Worm (Caenorhabditis elegans) whole organism, young adult: ENCODE data around the gene F18G5.6.

Source experiments
- B0019.2 ChIP-seq: fragments of 200-800 bp; sonication (Bioruptor generic); conservative IDR thresholded peaks from 2 replicates; pipeline ENCODE4 v1.3.6; 2022; ENCODE audit warnings: missing genetic modification reagents, missing genetic modification characterization, missing compliant biosample characterization
- B0336.3 ChIP-seq: fragments of 200-800 bp; sonication (Bioruptor generic); IDR thresholded peaks from 2 replicates; pipeline ENCODE4 v1.3.6; 2022; ENCODE audit warnings: missing genetic modification characterization, missing compliant biosample characterization
- C17E4.6 ChIP-seq: fragments of 200-800 bp; sonication (Bioruptor generic); IDR thresholded peaks from 2 replicates; pipeline ENCODE4 v1.3.6; 2022; ENCODE audit warnings: missing genetic modification reagents, missing genetic modification characterization, missing compliant biosample characterization
- F39B2.1 ChIP-seq: fragments of 200-800 bp; sonication (Bioruptor generic); IDR thresholded peaks from 2 replicates; pipeline ENCODE4 v1.3.6; 2022; ENCODE audit warnings: missing genetic modification reagents, missing genetic modification characterization, missing compliant biosample characterization
- F52B5.7 ChIP-seq: sonication (generic microtip); optimal IDR thresholded peaks from 2 replicates; lab custom pipeline; 2016; ENCODE audit warnings: mild to moderate bottlenecking, missing genetic modification characterization, missing compliant biosample characterization
- F55B11.4 ChIP-seq: sonication (generic microtip); optimal IDR thresholded peaks from 2 replicates; lab custom pipeline; 2016; ENCODE audit warnings: missing compliant biosample characterization, missing genetic modification characterization, borderline replicate concordance; ENCODE audit not compliant: insufficient read depth
- Y53F4B.3 ChIP-seq: fragments of 200-800 bp; sonication (Bioruptor generic); IDR thresholded peaks from 2 replicates; pipeline ENCODE4 v1.3.6; 2022; ENCODE audit warnings: missing genetic modification reagents, missing genetic modification characterization, missing compliant biosample characterization
- Y56A3A.18 ChIP-seq: fragments of 200-800 bp; sonication (Bioruptor generic); IDR thresholded peaks from 2 replicates; pipeline ENCODE4 v1.3.6; 2022; ENCODE audit warnings: missing genetic modification reagents, missing genetic modification characterization, missing compliant biosample characterization
- Y79H2A.3 ChIP-seq: fragments of 200-800 bp; sonication (Bioruptor generic); conservative IDR thresholded peaks from 2 replicates; pipeline ENCODE4 v1.3.6; 2022; ENCODE audit warnings: missing genetic modification reagents, missing genetic modification characterization, missing compliant biosample characterization
- attf-3 ChIP-seq: fragments of 200-800 bp; sonication (Bioruptor generic); conservative IDR thresholded peaks from 2 replicates; pipeline ENCODE4 v1.3.6; 2022; ENCODE audit warnings: missing genetic modification reagents, missing genetic modification characterization, missing compliant biosample characterization
- attf-6 ChIP-seq: fragments of 200-800 bp; sonication (Bioruptor generic); IDR thresholded peaks from 2 replicates; pipeline ENCODE4 v1.3.6; 2022; ENCODE audit warnings: missing genetic modification reagents, missing genetic modification characterization, missing compliant biosample characterization
- bed-2 ChIP-seq: fragments of 200-800 bp; sonication (Bioruptor generic); IDR thresholded peaks from 2 replicates; pipeline ENCODE4 v1.3.6; 2022; ENCODE audit warnings: missing genetic modification reagents, missing genetic modification characterization, missing compliant biosample characterization
- cebp-1 ChIP-seq, 2 experiments: fragments of 200-800 bp in 1 of 2; sonication (Bioruptor generic) in 1 of 2; sonication (generic microtip) in 1 of 2; IDR thresholded peaks in 1 of 2; optimal IDR thresholded peaks in 1 of 2; 2 replicates each; pipeline versions ENCODE4 v1.3.6 to Lab custom; 2017 to 2022; ENCODE audit warnings: missing compliant biosample characterization in 2 of 2, missing genetic modification characterization in 2 of 2, mild to moderate bottlenecking in 1 of 2, missing genetic modification reagents in 1 of 2, moderate library complexity in 1 of 2
- cebp-2 ChIP-seq: fragments of 200-800 bp; sonication (Bioruptor generic); IDR thresholded peaks from 2 replicates; pipeline ENCODE4 v1.3.6; 2022; ENCODE audit warnings: missing genetic modification characterization, missing compliant biosample characterization
- ceh-100 ChIP-seq: fragments of 200-800 bp; sonication (Bioruptor generic); IDR thresholded peaks from 2 replicates; pipeline ENCODE4 v1.3.6; 2022; ENCODE audit warnings: missing genetic modification reagents, missing genetic modification characterization, missing compliant biosample characterization
- ceh-58 ChIP-seq: fragments of 200-800 bp; sonication (Bioruptor generic); IDR thresholded peaks from 2 replicates; pipeline ENCODE4 v1.3.6; 2022; ENCODE audit warnings: missing genetic modification characterization, missing compliant biosample characterization
- dox-1 ChIP-seq: fragments of 200-800 bp; sonication (Bioruptor generic); IDR thresholded peaks from 2 replicates; pipeline ENCODE4 v1.3.6; 2022; ENCODE audit warnings: missing genetic modification reagents, missing genetic modification characterization, missing compliant biosample characterization
- dpff-1 ChIP-seq: sonication (generic microtip); optimal IDR thresholded peaks from 2 replicates; lab custom pipeline; 2017; ENCODE audit warnings: mild to moderate bottlenecking, missing genetic modification characterization, missing compliant biosample characterization
- egl-18 ChIP-seq: fragments of 200-800 bp; sonication (Bioruptor generic); IDR thresholded peaks from 2 replicates; pipeline ENCODE4 v1.3.6; 2022; ENCODE audit warnings: missing genetic modification reagents, missing genetic modification characterization, missing compliant biosample characterization
- egrh-3 ChIP-seq: fragments of 200-800 bp; sonication (Bioruptor generic); IDR thresholded peaks from 2 replicates; pipeline ENCODE4 v1.3.6; 2022; ENCODE audit warnings: missing genetic modification reagents, missing genetic modification characterization, missing compliant biosample characterization
- hlh-26 ChIP-seq: fragments of 200-800 bp; sonication (Bioruptor generic); conservative IDR thresholded peaks from 2 replicates; pipeline ENCODE4 v1.3.6; 2022; ENCODE audit warnings: missing genetic modification reagents, missing genetic modification characterization, missing compliant biosample characterization
- hrde-1 ChIP-seq: sonication (generic microtip); optimal IDR thresholded peaks from 2 replicates; lab custom pipeline; 2016; ENCODE audit warnings: missing genetic modification characterization, mild to moderate bottlenecking, missing compliant biosample characterization, moderate library complexity, missing genotype, missing genetic modification reagents, borderline replicate concordance
- hsf-1 ChIP-seq: fragments of 200-800 bp; sonication (Bioruptor generic); IDR thresholded peaks from 2 replicates; pipeline ENCODE4 v1.3.6; 2022; ENCODE audit warnings: missing genetic modification reagents, missing genetic modification characterization, missing compliant biosample characterization
- let-607 ChIP-seq, 2 experiments: fragments of 200-800 bp in 1 of 2; sonication (Bioruptor generic) in 1 of 2; sonication (generic microtip) in 1 of 2; optimal IDR thresholded peaks; 2 replicates each; lab custom pipeline; 2016 to 2018; ENCODE audit warnings: mild to moderate bottlenecking in 2 of 2, missing compliant biosample characterization in 2 of 2, missing genetic modification characterization in 2 of 2, moderate library complexity in 2 of 2, missing genotype in 1 of 2
- nhr-179 ChIP-seq: sonication (generic microtip); optimal IDR thresholded peaks from 2 replicates; lab custom pipeline; 2016; ENCODE audit warnings: mild to moderate bottlenecking, missing genetic modification characterization, missing compliant biosample characterization
- nhr-27 ChIP-seq: fragments of 200-800 bp; sonication (Bioruptor generic); optimal IDR thresholded peaks from 2 replicates; lab custom pipeline; 2018; ENCODE audit warnings: mild to moderate bottlenecking, missing genetic modification characterization, moderate library complexity, missing compliant biosample characterization
- nhr-80 ChIP-seq: sonication (generic microtip); optimal IDR thresholded peaks from 2 replicates; lab custom pipeline; 2016; ENCODE audit warnings: missing genetic modification characterization, missing compliant biosample characterization
- pha-4 ChIP-seq: fragments of 150-350 bp; sonication (generic microtip); optimal IDR thresholded peaks from 2 replicates; lab custom pipeline; 2014; ENCODE audit warnings: missing biosample characterization, missing genetic modification reagents, missing genetic modification characterization
- somi-1 ChIP-seq: fragments of 200-800 bp; sonication (Bioruptor generic); optimal IDR thresholded peaks from 2 replicates; lab custom pipeline; 2018; ENCODE audit warnings: mild to moderate bottlenecking, missing genetic modification characterization, missing compliant biosample characterization
- sptf-2 ChIP-seq: fragments of 200-800 bp; sonication (Bioruptor generic); optimal IDR thresholded peaks from 2 replicates; lab custom pipeline; 2018; ENCODE audit warnings: mild to moderate bottlenecking, missing genetic modification characterization, missing compliant biosample characterization
- zfh-2 ChIP-seq: fragments of 200-800 bp; sonication (Bioruptor generic); conservative IDR thresholded peaks from 2 replicates; pipeline ENCODE4 v1.3.6; 2022; ENCODE audit warnings: missing genetic modification reagents, missing genetic modification characterization, missing compliant biosample characterization
- zim-3 ChIP-seq: sonication (generic microtip); optimal IDR thresholded peaks from 2 replicates; lab custom pipeline; 2017; ENCODE audit warnings: mild to moderate bottlenecking, missing genetic modification characterization, moderate library complexity, missing compliant biosample characterization
- ztf-28 ChIP-seq: fragments of 200-800 bp; sonication (Bioruptor generic); IDR thresholded peaks from 2 replicates; pipeline ENCODE4 v1.3.6; 2022; ENCODE audit warnings: missing genetic modification reagents, missing genetic modification characterization, missing compliant biosample characterization

The F18G5.6 gene

DNA sequence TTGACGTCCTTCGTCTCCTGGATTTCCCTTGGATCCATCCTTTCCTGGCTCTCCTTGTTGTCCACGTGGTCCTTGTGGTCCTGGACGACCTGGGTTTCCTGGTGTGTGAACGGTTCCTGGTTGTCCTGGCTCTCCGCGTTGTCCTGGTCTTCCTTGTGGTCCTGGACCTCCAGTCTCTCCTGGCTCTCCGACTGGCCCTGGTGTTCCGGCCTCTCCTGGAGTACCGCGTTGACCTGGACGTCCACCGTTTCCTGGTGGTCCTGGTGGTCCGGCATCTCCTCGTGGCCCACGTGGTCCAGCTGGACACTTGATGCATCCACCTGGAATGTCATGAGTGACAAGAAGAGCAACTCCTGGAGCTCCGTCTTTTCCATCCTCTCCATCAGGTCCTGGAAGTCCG is 30.3 kb downstream of the F18G5.6 start:
- no peak for TF ChIP-seq ceh-100 (GFP tag; lab: Robert Waterston, UW)
- peak; percentile 93 for TF ChIP-seq zfh-2 (GFP tag; lab: Robert Waterston, UW)
- TF ChIP-seq ceh-58 = 0 out of 2 replicates have a peak, but pooled peaks have one; percentile 46
- no peak for TF ChIP-seq pha-4 (tag; lab: Kevin White, UChicago)
- 0 out of 2 replicates have a peak, but pooled peaks have one; percentile 25 for TF ChIP-seq dox-1 (GFP tag; lab: Robert Waterston, UW)
- TF ChIP-seq dpff-1 = no peak
- TF ChIP-seq sptf-2 (GFP tag; lab: Kevin White, UChicago) = no peak
- peak; percentile 67; the same call in 1 of the 2 replicates for TF ChIP-seq egrh-3

DNA sequence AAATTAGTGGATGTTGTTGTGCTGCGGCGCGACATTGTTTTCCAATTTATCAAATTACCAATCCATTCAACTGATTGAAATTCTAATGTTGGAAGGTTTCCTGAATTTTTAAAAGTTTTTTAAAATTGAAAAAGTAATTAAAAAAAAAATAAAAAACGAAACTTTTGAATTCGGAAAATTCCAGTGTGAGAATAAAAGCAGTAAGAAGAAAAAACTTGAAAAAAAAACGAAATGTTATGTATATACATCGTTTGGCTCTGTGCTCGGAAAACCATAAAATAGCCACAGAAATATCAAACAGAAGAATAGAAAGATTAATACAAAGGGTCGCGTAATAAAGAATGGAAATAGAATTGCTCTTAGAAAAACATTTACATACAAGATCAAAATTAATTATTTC is 32.1 kb downstream of the F18G5.6 start, which contains the start of gene vav-1:
Gene vav-1, minus strand, starts transcription at position 101 of the 400 bp plus-strand sequence.
- TF ChIP-seq attf-6 (no peak), hlh-26 (GFP tag; lab: Robert Waterston, UW) (no peak), B0336.3 (GFP tag; lab: Robert Waterston, UW) (no peak), F52B5.7 (no peak), bed-2 (GFP tag; lab: Robert Waterston, UW) (no peak), zim-3 (no peak), ztf-28 (GFP tag; lab: Robert Waterston, UW) (no peak), nhr-179 (tag; lab: Kevin White, UChicago) (no peak), Y53F4B.3 (no peak), somi-1 (no peak), Y56A3A.18 (no peak), hrde-1 (no peak), let-607 (tag; optimal IDR thresholded peaks at IDR 0.05; lab: Kevin White, UChicago) (no peak), B0019.2 (GFP tag; lab: Robert Waterston, UW) (no peak)
- TF ChIP-seq, all 124 proteins: peak for 0

- TF ChIP-seq cebp-2 (GFP tag; lab: Robert Waterston, UW) (no peak), Y79H2A.3 (no peak), nhr-80 (tag; lab: Kevin White, UChicago) (peak; percentile 33), dox-1 (GFP tag; lab: Robert Waterston, UW) (no peak)
- TF ChIP-seq, all 124 proteins: peak for 1
These were observed 32.6 kb downstream of the F18G5.6 start for ce11 chrX:9231556-9231955.

- TF ChIP-seq egl-18 (GFP tag; lab: Robert Waterston, UW) = no peak
- TF ChIP-seq F39B2.1 (GFP tag; lab: Robert Waterston, UW) = no peak
- TF ChIP-seq hsf-1 (GFP tag; lab: Robert Waterston, UW) = no peak
- TF ChIP-seq F55B11.4 (tag; lab: Kevin White, UChicago) = no peak
- no peak for TF ChIP-seq cebp-1 (GFP tag; IDR thresholded peaks at IDR 0.05; lab: Robert Waterston, UW)
- TF ChIP-seq cebp-1 (tag; optimal IDR thresholded peaks at IDR 0.05; lab: Kevin White, UChicago) = no peak
- TF ChIP-seq C17E4.6 (GFP tag; lab: Robert Waterston, UW) = no peak
- TF ChIP-seq attf-3 (GFP tag; lab: Robert Waterston, UW) = no peak
- TF ChIP-seq ceh-100 (GFP tag; lab: Robert Waterston, UW) = no peak
- no peak for TF ChIP-seq pha-4 (tag; lab: Kevin White, UChicago)
- no peak for TF ChIP-seq nhr-27 (tag; lab: Kevin White, UChicago)
These were observed 33.8 kb downstream of the F18G5.6 start for ce11 chrX:9230322-9230721.
